Fruit fly (Drosophila melanogaster): ENCODE data around the gene foxo.

DNA sequence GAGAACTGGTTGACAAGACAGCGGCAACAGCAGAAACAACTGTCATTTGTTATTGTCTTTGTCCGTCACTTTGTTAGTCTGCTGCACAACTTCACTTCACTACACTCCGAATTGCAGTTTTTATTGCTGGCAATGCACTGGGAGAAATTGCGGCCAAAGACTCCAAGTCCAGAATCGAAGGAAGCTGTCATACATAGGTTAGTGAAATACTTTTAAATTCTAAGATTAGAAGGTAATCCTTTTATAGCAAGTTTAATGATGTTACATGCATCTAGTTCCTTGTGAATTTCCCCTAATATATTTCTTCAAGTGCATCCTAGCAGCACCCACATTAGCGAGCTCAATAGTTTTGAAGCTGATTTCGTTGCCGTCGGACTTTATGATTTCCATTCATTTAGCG lies 47.9 kb upstream of the foxo start:
- TF ChIP-seq CG8478 (optimal IDR thresholded peaks at IDR 0.05) (no peak), EcR (GFP tag; optimal IDR thresholded peaks at IDR 0.05) (no peak), psq (optimal IDR thresholded peaks at IDR 0.05) (no peak), usp (GFP tag; optimal IDR thresholded peaks at IDR 0.05) (no peak), pan (optimal IDR thresholded peaks at IDR 0.05) (no peak), Dll (optimal IDR thresholded peaks at IDR 0.05) (no peak)
